Fruit fly (Drosophila melanogaster) whole organism, larva: ENCODE measurements around the gene Lim3.
A peak's percentile ranks its signal among the peaks of the same experiment; 100 is the strongest.

ENCODE experiments used
- noc ChIP-seq: fragments of 200-800 bp; sonication (Bioruptor generic); optimal IDR thresholded peaks from 3 replicates; lab custom pipeline; 2019; ENCODE audit warnings: missing biosample characterization, mild to moderate bottlenecking, missing genetic modification characterization, moderate library complexity

Lim3 gene

dm6 chr2L:19069548-19070145 is 38.6 kb downstream of the Lim3 start, which contains the start of gene CG10702:
Gene CG10702 (minus strand): TSS chr2L:19069851.
- no peak for TF ChIP-seq noc

- TF ChIP-seq noc = no peak
Measured at dm6 chr2L:19068393-19068792, 39.8 kb downstream of the Lim3 start.

- no peak for TF ChIP-seq noc
Measured at dm6 chr2L:19064706-19065105, 43.5 kb downstream of the Lim3 start, which contains the start of gene CG17343. Gene CG17343 (plus strand): TSS chr2L:19064929.

dm6 chr2L:19063090-19063692 is 45.0 kb downstream of the Lim3 start, which contains the start of gene Dus4:
Gene Dus4 (plus strand): TSS chr2L:19063295.
- no peak for TF ChIP-seq noc

DNA sequence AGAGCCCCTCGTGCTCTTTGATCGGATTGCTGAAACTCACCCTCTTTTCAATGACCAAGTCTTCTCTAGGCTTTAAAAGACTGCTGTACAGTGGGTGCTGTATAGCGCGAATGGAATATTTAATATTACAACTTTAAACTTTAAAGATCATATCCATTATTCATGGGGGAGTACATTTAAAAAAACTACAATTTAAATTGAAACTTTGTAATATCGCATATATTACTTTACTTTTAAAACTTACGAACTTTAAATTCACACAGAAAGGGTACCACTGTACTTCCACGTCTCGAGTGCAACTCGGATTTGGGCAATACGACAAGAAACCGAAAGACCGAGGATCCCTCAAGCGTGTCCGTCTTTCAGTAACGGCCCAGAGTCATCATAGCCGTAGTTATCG is 49.3 kb downstream of the Lim3 start, which contains the start of gene Phlpp:
Gene Phlpp (plus strand): TSS at position 214 of the 400 bp plus-strand sequence.
- no peak for TF ChIP-seq noc

DNA sequence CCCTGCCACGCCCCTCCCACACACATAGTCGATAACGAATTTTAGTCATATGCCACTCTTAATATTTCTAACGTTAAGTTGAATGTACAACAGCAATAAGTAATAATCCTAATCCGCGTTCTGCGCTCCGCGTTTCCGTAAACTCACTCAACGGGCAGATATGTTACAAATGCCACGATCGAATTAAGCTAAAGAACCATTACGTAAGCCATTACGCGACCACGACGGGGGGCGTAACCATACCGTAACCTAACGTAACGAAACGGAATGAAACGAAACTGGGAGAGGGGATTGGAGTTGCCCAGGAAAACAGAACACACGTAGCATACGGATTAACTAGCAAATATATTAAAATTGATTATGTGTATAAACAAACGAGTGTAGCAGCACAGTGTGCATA is 50.4 kb downstream of the Lim3 start:
- TF ChIP-seq noc = no peak

- no peak for TF ChIP-seq noc
Measured at dm6 chr2L:19054516-19054887, 53.7 kb downstream of the Lim3 start.

DNA sequence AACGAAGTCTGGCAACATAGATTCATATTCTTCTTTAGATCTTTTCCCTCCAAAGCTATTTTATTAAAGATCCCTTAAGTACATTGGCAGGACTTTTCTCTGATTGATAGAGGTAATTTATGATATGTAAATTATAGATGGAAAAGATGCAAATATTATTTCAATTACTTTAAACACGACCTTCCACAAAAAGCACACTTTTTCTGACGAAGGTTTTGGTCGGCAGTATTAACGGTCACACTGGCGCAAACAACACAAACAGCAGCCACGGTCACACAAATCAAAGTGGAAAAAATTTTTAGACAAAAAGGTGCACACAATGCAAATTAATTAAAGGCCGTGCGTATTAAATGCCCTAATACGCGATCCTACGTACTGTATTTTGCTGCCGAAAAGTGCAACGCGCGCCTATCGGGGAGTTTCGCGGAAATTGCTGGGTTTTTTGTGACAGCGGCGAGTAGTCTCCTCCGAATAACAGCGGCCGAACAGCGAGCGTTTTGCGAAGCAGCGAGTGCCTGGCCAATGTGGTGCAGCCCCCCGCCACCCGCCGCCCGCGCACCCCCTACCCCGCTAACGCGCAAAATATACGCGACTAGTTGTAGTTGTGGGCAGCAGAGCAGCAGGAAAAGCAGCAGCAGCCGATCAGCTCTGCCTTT is 54.2 kb downstream of the Lim3 start, which contains the start of gene CG10492:
Gene CG10492 (plus strand): TSS at position 219 of the 656 bp plus-strand sequence.
- no peak for TF ChIP-seq noc

- peak; percentile 60 for TF ChIP-seq noc
Measured at dm6 chr2L:19051534-19052100, 56.6 kb downstream of the Lim3 start, which contains the start of gene Rpn3. Gene Rpn3 (plus strand): TSS chr2L:19051790.

DNA sequence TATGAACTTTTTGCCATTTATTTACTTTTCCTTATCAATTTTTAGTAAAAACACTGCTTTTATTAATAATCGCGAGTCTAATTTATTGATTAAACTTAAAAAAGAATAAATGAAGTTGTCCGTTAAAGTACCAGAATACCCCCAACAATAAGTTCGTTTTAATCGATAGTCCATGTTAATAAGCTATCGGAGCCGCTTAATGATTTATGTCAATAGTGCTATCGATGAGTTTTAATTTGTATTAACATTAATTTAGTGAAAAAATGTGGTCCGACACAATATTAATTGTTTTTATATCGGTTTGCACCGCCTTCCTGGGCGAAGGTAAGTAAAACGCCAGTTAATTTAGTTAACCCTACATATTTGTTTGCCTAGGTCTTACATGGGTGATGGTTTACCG is 59.3 kb downstream of the Lim3 start, which contains the start of gene CG10470:
Gene CG10470 (plus strand): TSS at position 165 of the 400 bp plus-strand sequence.
- no peak for TF ChIP-seq noc

- TF ChIP-seq noc = peak; percentile 86
Measured at dm6 chr2L:19045111-19045560, 63.1 kb downstream of the Lim3 start, which contains the start of the genes Ttc19 and Acn. Gene Ttc19 (minus strand): TSS chr2L:19045148. Gene Acn (plus strand): TSS chr2L:19045355.

DNA sequence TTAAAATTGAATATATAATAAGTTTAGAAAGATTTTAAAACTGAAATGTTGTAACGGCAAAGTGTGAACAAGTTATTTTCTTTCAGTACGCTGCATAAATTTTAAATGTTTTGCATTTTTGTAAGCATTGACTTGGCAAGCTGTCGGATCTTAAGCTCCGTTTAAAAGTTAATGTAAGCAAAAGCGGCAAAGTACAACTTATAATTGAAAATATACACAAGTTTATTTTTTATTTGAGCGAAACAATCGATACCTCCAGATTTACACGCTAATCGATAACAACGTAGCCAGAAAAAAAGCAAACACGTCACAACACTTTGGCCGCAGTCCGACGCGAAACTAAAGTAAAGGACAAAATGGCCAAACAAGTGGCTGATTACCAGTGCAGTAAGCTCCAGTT is 66.6 kb downstream of the Lim3 start, which contains the start of gene Catsup:
Gene Catsup (plus strand): TSS at position 273 of the 400 bp plus-strand sequence.
- no peak for TF ChIP-seq noc

- no peak for TF ChIP-seq noc
Measured at dm6 chr2L:19037455-19037854, 70.8 kb downstream of the Lim3 start.

- TF ChIP-seq noc = no peak
Measured at dm6 chr2L:19037011-19037410, 71.2 kb downstream of the Lim3 start.

- peak; percentile 72 for TF ChIP-seq noc
Measured at dm6 chr2L:19036105-19036714, 72.0 kb downstream of the Lim3 start.

DNA sequence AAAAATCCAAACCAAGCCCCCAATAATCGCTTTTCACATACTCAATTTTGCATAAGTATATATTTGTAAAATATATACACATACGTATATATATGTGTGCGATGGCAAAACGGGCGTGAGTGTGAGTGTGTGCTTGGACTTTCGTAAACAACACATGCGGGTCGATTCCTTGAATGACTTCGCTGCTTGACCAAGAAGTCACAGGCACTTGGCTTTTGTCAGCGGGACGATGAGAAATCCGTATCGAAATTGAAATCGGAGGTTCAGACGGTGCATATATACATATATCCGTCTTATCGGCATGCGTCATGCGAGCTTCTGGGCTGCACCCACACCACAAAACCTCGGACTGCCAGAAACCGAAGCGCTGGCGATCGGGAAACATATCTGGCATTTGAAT is 73.2 kb downstream of the Lim3 start:
- no peak for TF ChIP-seq noc
